In genomic region chr3L:10281802-10282201, dm6 we compare ENCODE assay signal across 3 fruit fly cellular contexts.
TF ChIP-seq lines count a peak whose summit lies in the region.

No protein-coding gene starts in this region.

- TF ChIP-seq CTCF in S2 (optimal IDR thresholded peaks at IDR 0.05; lab: Kevin White, UChicago), result peak; percentile 90 to 93
- peak; percentile 88 for TF ChIP-seq CTCF in whole organism, embryonic (GFP tag; optimal IDR thresholded peaks at IDR 0.05; lab: Kevin White, UChicago)

TF ChIP-seq in whole organism, embryonic, 481 proteins besides CTCF, POLR2A, EP300 and RAD21 (continues in another document):
- TF ChIP-seq CG14860 (GFP tag; IDR thresholded peaks at IDR 0.05; lab: Robert Waterston, UW; ENCODE audit: partially characterized antibody), result no peak
- TF ChIP-seq row (GFP tag; IDR thresholded peaks at IDR 0.05; lab: Robert Waterston, UW), result no peak
- no peak for TF ChIP-seq Doc2 (GFP tag; IDR thresholded peaks at IDR 0.05; lab: Robert Waterston, UW)
- TF ChIP-seq H2.0 (GFP tag; IDR thresholded peaks at IDR 0.05; lab: Robert Waterston, UW), result no peak
- TF ChIP-seq CG8290 (GFP tag; optimal IDR thresholded peaks at IDR 0.05; lab: Kevin White, UChicago), result peak; percentile 39
- no peak for TF ChIP-seq CG8290 (tag; optimal IDR thresholded peaks at IDR 0.05; lab: Kevin White, UChicago)
- no peak for TF ChIP-seq CG5953 (GFP tag; IDR thresholded peaks at IDR 0.05; lab: Robert Waterston, UW)
- TF ChIP-seq fd96Cb (tag; optimal IDR thresholded peaks at IDR 0.05; lab: Kevin White, UChicago), result no peak
- TF ChIP-seq CG7271 (tag; optimal IDR thresholded peaks at IDR 0.05; lab: Kevin White, UChicago), result peak; percentile 20
- no peak for TF ChIP-seq Six4 (GFP tag; optimal IDR thresholded peaks at IDR 0.05; lab: Kevin White, UChicago)
- no peak for TF ChIP-seq CG4360 (GFP tag; IDR thresholded peaks at IDR 0.05; lab: Robert Waterston, UW)
- TF ChIP-seq CG5245 (GFP tag; optimal IDR thresholded peaks at IDR 0.05; lab: Kevin White, UChicago), result peak; percentile 1
- TF ChIP-seq Tbp (GFP tag; optimal IDR thresholded peaks at IDR 0.05; lab: Kevin White, UChicago), result no peak
- no peak for TF ChIP-seq jumu (GFP tag; optimal IDR thresholded peaks at IDR 0.05; lab: Kevin White, UChicago)
- TF ChIP-seq CG13624 (GFP tag; optimal IDR thresholded peaks at IDR 0.05; lab: Kevin White, UChicago), result no peak
- no peak for TF ChIP-seq Side (GFP tag; optimal IDR thresholded peaks at IDR 0.05; lab: Kevin White, UChicago)
- peak; percentile 43 for TF ChIP-seq stwl (tag; optimal IDR thresholded peaks at IDR 0.05; lab: Kevin White, UChicago)
- TF ChIP-seq sim (GFP tag; IDR thresholded peaks at IDR 0.05; lab: Robert Waterston, UW), result no peak
- TF ChIP-seq CG4404 (GFP tag; IDR thresholded peaks at IDR 0.05; lab: Robert Waterston, UW), result no peak
- TF ChIP-seq H15 (GFP tag; IDR thresholded peaks at IDR 0.05; lab: Robert Waterston, UW), result no peak
- no peak for TF ChIP-seq az2 (GFP tag; optimal IDR thresholded peaks at IDR 0.05; lab: Kevin White, UChicago)
- TF ChIP-seq Mrtf (GFP tag; IDR thresholded peaks at IDR 0.05; lab: Robert Waterston, UW), result 0 out of 3 replicates have a peak, but pooled peaks have one; percentile 6
- no peak for TF ChIP-seq CG9797 (GFP tag; optimal IDR thresholded peaks at IDR 0.05; lab: Kevin White, UChicago)
- peak; percentile 70 for TF ChIP-seq cad (GFP tag; optimal IDR thresholded peaks at IDR 0.05; lab: Kevin White, UChicago)
- TF ChIP-seq tup (GFP tag; optimal IDR thresholded peaks at IDR 0.05; lab: Kevin White, UChicago), result no peak
- TF ChIP-seq GATAe (GFP tag; conservative IDR thresholded peaks at IDR 0.05; lab: Robert Waterston, UW), result no peak
- no peak for TF ChIP-seq Atf3 (GFP tag; optimal IDR thresholded peaks at IDR 0.05; lab: Kevin White, UChicago)
- no peak for TF ChIP-seq HHEX (GFP tag; optimal IDR thresholded peaks at IDR 0.05; lab: Kevin White, UChicago)
- TF ChIP-seq CG33557 (GFP tag; optimal IDR thresholded peaks at IDR 0.05; lab: Kevin White, UChicago), result no peak
- TF ChIP-seq crol (GFP tag; IDR thresholded peaks at IDR 0.05; lab: Robert Waterston, UW), result no peak
- no peak for TF ChIP-seq ftz-f1 (GFP tag; optimal IDR thresholded peaks at IDR 0.05; lab: Kevin White, UChicago)
- no peak for TF ChIP-seq CG14710 (tag; optimal IDR thresholded peaks at IDR 0.05; lab: Kevin White, UChicago)
- no peak for TF ChIP-seq luna (GFP tag; optimal IDR thresholded peaks at IDR 0.05; lab: Kevin White, UChicago)
- TF ChIP-seq Antp (GFP tag; optimal IDR thresholded peaks at IDR 0.05; lab: Kevin White, UChicago), result no peak
- TF ChIP-seq Nf-YB (GFP tag; optimal IDR thresholded peaks at IDR 0.05; lab: Kevin White, UChicago), result peak; percentile 80
- peak; percentile 25 for TF ChIP-seq ac (GFP tag; optimal IDR thresholded peaks at IDR 0.05; lab: Kevin White, UChicago)
- TF ChIP-seq Nf-YC (tag; optimal IDR thresholded peaks at IDR 0.05; lab: Kevin White, UChicago), result peak; percentile 46
- no peak for TF ChIP-seq CG7839 (tag; optimal IDR thresholded peaks at IDR 0.05; lab: Kevin White, UChicago)
- peak; percentile 97 for TF ChIP-seq CG6654 (GFP tag; optimal IDR thresholded peaks at IDR 0.05; lab: Kevin White, UChicago)
- no peak for TF ChIP-seq CG15601 (tag; optimal IDR thresholded peaks at IDR 0.05; lab: Kevin White, UChicago)
- TF ChIP-seq CG12155 (GFP tag; optimal IDR thresholded peaks at IDR 0.05; lab: Kevin White, UChicago), result no peak
- TF ChIP-seq CG8089 (GFP tag; optimal IDR thresholded peaks at IDR 0.05; lab: Kevin White, UChicago), result no peak
- no peak for TF ChIP-seq CG17829 (tag; optimal IDR thresholded peaks at IDR 0.05; lab: Kevin White, UChicago)
- TF ChIP-seq dysf (GFP tag; IDR thresholded peaks at IDR 0.05; lab: Robert Waterston, UW), result no peak
- no peak for TF ChIP-seq CG10959 (GFP tag; IDR thresholded peaks at IDR 0.05; lab: Robert Waterston, UW)
- TF ChIP-seq CG12104 (GFP tag; optimal IDR thresholded peaks at IDR 0.05; lab: Kevin White, UChicago), result no peak
- no peak for TF ChIP-seq pnt (GFP tag; optimal IDR thresholded peaks at IDR 0.05; lab: Kevin White, UChicago)
- TF ChIP-seq pho (GFP tag; optimal IDR thresholded peaks at IDR 0.05; lab: Kevin White, UChicago), result no peak

TF ChIP-seq in whole organism, prepupa, 60 proteins besides CTCF, POLR2A, EP300 and RAD21:
- peak; percentile 37 for TF ChIP-seq fkh (GFP tag; optimal IDR thresholded peaks at IDR 0.05; lab: Kevin White, UChicago)
- no peak for TF ChIP-seq CG11902 (GFP tag; optimal IDR thresholded peaks at IDR 0.05; lab: Kevin White, UChicago)
